Worm (Caenorhabditis elegans) whole organism, mixed stage, embryonic: ENCODE results near the gene Y116A8C.24.
A peak's percentile ranks its signal among the peaks of the same experiment; 100 is the strongest.
"Not testable (repeated sequence)": the region's sequence is repeated elsewhere in the genome, so short reads cannot be mapped to it uniquely, and the experiment has no call there.

Experiments used
- M03D4.4 ChIP-seq: sonication (generic microtip); optimal IDR thresholded peaks from 2 replicates; lab custom pipeline; 2017; ENCODE audit warnings: mild to moderate bottlenecking, missing genetic modification characterization, missing compliant biosample characterization
- bed-3 ChIP-seq: fragments of 200-800 bp; sonication (Bioruptor generic); optimal IDR thresholded peaks from 3 replicates; lab custom pipeline; 2018; ENCODE audit warnings: mild to moderate bottlenecking, missing genetic modification characterization, moderate library complexity, missing compliant biosample characterization
- blmp-1 ChIP-seq: fragments of 150-350 bp; optimal IDR thresholded peaks from 2 replicates; lab custom pipeline; 2014; ENCODE audit warnings: missing biosample characterization, missing genetic modification characterization
- ceh-39 ChIP-seq: fragments of 150-350 bp; optimal IDR thresholded peaks from 2 replicates; lab custom pipeline; 2014; ENCODE audit warnings: missing biosample characterization, missing genetic modification characterization
- ceh-43 ChIP-seq: fragments of 200-800 bp; sonication (Bioruptor generic); optimal IDR thresholded peaks from 2 replicates; lab custom pipeline; 2018; ENCODE audit warnings: mild to moderate bottlenecking, missing genetic modification characterization, moderate library complexity, missing compliant biosample characterization
- ceh-83 ChIP-seq: fragments of 200-800 bp; sonication (Bioruptor generic); optimal IDR thresholded peaks from 2 replicates; lab custom pipeline; 2018; ENCODE audit warnings: mild to moderate bottlenecking, missing genetic modification characterization, missing compliant biosample characterization
- ces-1 ChIP-seq: fragments of 150-350 bp; optimal IDR thresholded peaks from 2 replicates; lab custom pipeline; 2014; ENCODE audit warnings: missing biosample characterization, missing genetic modification reagents, missing genetic modification characterization
- cnd-1 ChIP-seq: fragments of 200-800 bp; sonication (Bioruptor generic); optimal IDR thresholded peaks from 2 replicates; lab custom pipeline; 2018; ENCODE audit warnings: mild to moderate bottlenecking, missing genetic modification characterization, missing compliant biosample characterization
- drap-1 ChIP-seq: fragments of 200-800 bp; sonication (Bioruptor generic); optimal IDR thresholded peaks from 3 replicates; lab custom pipeline; 2018; ENCODE audit warnings: mild to moderate bottlenecking, missing genetic modification characterization, missing compliant biosample characterization
- elt-1 ChIP-seq: sonication (generic microtip); optimal IDR thresholded peaks from 2 replicates; lab custom pipeline; 2017; ENCODE audit warnings: missing genetic modification characterization, mild to moderate bottlenecking, missing compliant biosample characterization, antibody characterized with exemption, moderate library complexity, borderline replicate concordance; ENCODE audit not compliant: insufficient read depth
- elt-3 ChIP-seq: fragments of 150-350 bp; optimal IDR thresholded peaks from 2 replicates; lab custom pipeline; 2014; ENCODE audit warnings: missing biosample characterization, missing genetic modification characterization
- flh-1 ChIP-seq: fragments of 200-800 bp; sonication (Bioruptor generic); optimal IDR thresholded peaks from 2 replicates; lab custom pipeline; 2018; ENCODE audit warnings: mild to moderate bottlenecking, missing genetic modification characterization, moderate library complexity, missing compliant biosample characterization
- ham-2 ChIP-seq: fragments of 200-800 bp; sonication (Bioruptor generic); optimal IDR thresholded peaks from 2 replicates; lab custom pipeline; 2018; ENCODE audit warnings: mild to moderate bottlenecking, missing genetic modification characterization, missing compliant biosample characterization
- hlh-1 ChIP-seq: fragments of 150-350 bp; optimal IDR thresholded peaks from 2 replicates; lab custom pipeline; 2014; ENCODE audit warnings: missing biosample characterization, missing genetic modification reagents, missing genetic modification characterization
- lin-13 ChIP-seq: fragments of 150-350 bp; optimal IDR thresholded peaks from 2 replicates; lab custom pipeline; 2014; ENCODE audit warnings: missing biosample characterization, missing genetic modification characterization
- lin-32 ChIP-seq: fragments of 200-800 bp; sonication (Bioruptor generic); optimal IDR thresholded peaks from 2 replicates; lab custom pipeline; 2018; ENCODE audit warnings: mild to moderate bottlenecking, missing genetic modification characterization, missing compliant biosample characterization
- lsy-2 ChIP-seq: fragments of 150-350 bp; optimal IDR thresholded peaks from 2 replicates; lab custom pipeline; 2014; ENCODE audit warnings: missing biosample characterization, missing genetic modification characterization
- mep-1 ChIP-seq: fragments of 150-350 bp; optimal IDR thresholded peaks from 2 replicates; lab custom pipeline; 2017; ENCODE audit warnings: missing biosample characterization, missing genetic modification reagents, missing genetic modification characterization, inconsistent platforms
- mls-2 ChIP-seq: sonication (generic microtip); optimal IDR thresholded peaks from 2 replicates; lab custom pipeline; 2016; ENCODE audit warnings: mild to moderate bottlenecking, missing genetic modification characterization, moderate library complexity, missing compliant biosample characterization
- nhr-12 ChIP-seq: fragments of 150-350 bp; optimal IDR thresholded peaks from 2 replicates; lab custom pipeline; 2014; ENCODE audit warnings: missing biosample characterization, missing genetic modification characterization
- nhr-2 ChIP-seq: fragments of 150-350 bp; optimal IDR thresholded peaks from 2 replicates; lab custom pipeline; 2014; ENCODE audit warnings: missing biosample characterization, missing genetic modification characterization
- nhr-237 ChIP-seq: fragments of 150-350 bp; optimal IDR thresholded peaks from 2 replicates; lab custom pipeline; 2014; ENCODE audit warnings: missing biosample characterization, missing genetic modification characterization
- nhr-28 ChIP-seq: fragments of 150-350 bp; optimal IDR thresholded peaks from 2 replicates; lab custom pipeline; 2014; ENCODE audit warnings: missing biosample characterization, missing genetic modification characterization
- pha-4 ChIP-seq: fragments of 150-350 bp; optimal IDR thresholded peaks from 2 replicates; lab custom pipeline; 2018; ENCODE audit warnings: missing biosample characterization, missing genetic modification reagents, missing genetic modification characterization
- sem-2 ChIP-seq: fragments of 200-800 bp; sonication (Bioruptor generic); optimal IDR thresholded peaks from 2 replicates; lab custom pipeline; 2018; ENCODE audit warnings: mild to moderate bottlenecking, missing genetic modification characterization, missing compliant biosample characterization
- snpc-4 ChIP-seq: fragments of 150-350 bp; optimal IDR thresholded peaks from 2 replicates; lab custom pipeline; 2014; ENCODE audit warnings: missing biosample characterization, missing genetic modification characterization
- sptf-1 ChIP-seq: sonication (generic microtip); optimal IDR thresholded peaks from 2 replicates; lab custom pipeline; 2017; ENCODE audit warnings: mild to moderate bottlenecking, missing genetic modification characterization, moderate library complexity, missing compliant biosample characterization
- unc-120 ChIP-seq: sonication (generic microtip); optimal IDR thresholded peaks from 2 replicates; lab custom pipeline; 2017; ENCODE audit warnings: missing genetic modification characterization, missing compliant biosample characterization; ENCODE audit not compliant: poor library complexity, severe bottlenecking
- unc-62 ChIP-seq: fragments of 150-350 bp; optimal IDR thresholded peaks from 2 replicates; lab custom pipeline; 2014; ENCODE audit warnings: missing biosample characterization, missing genetic modification reagents, missing genetic modification characterization
- zip-8 ChIP-seq: fragments of 150-350 bp; optimal IDR thresholded peaks from 2 replicates; lab custom pipeline; 2014; ENCODE audit warnings: missing biosample characterization, missing genetic modification characterization
- ztf-11 ChIP-seq: fragments of 150-350 bp; optimal IDR thresholded peaks from 2 replicates; lab custom pipeline; 2014; ENCODE audit warnings: missing biosample characterization, missing genetic modification characterization

Gene Y116A8C.24

ce11 chrIV:17070791-17071190, at the start of gene Y116A8C.24:
Y116A8C.24 (minus strand) TSS chrIV:17070891.
- TF ChIP-seq unc-120 (tag; lab: Kevin White, UChicago); ceh-43; hlh-1: not testable (repeated sequence)

DNA sequence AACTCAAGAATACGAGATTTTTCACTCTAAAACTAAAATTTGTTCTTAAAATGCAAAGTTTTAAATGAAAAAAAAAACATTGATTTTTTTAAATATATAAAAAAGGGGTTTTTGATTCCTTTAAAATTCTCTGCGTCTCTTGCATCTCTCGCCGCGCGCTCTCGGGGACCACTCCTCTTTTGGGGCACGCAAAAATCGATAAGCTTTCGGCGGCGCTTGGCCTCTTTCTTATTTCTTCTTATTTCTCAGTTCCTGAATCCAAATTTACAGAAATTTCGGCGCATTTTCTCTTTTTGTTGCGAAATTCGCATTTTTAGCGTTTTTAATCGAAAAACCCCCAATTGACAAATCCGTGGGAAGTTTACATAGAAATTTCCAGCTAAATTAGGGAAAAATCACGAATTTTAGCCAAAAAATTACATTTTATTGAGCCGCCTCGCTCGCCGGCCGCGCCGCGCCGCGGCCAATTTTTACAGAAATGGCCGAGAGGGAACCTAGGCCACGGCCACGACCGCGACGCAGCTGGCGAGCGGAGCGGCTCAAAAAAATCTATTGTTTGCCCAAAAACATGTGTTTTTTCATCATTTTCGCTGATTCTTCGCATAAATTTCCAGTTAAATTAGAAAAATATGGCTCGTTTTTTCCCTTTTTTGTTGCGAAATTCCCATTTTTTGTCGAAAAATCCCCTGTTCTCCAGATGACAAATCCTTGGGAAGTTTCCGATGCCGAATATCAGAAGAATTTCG, 48.5 kb upstream of the Y116A8C.24 start, which contains the start of gene itsn-1:
TSS of gene itsn-1 (plus strand) at position 696 of the 746 bp plus-strand sequence.
- no peak for TF ChIP-seq cnd-1 (tag; lab: Kevin White, UChicago)
- no peak for TF ChIP-seq ztf-11
- no peak for TF ChIP-seq snpc-4 (tag; lab: Kevin White, UChicago)
- TF ChIP-seq nhr-12 (tag; lab: Kevin White, UChicago) = no peak
- no peak for TF ChIP-seq nhr-28 (tag; lab: Kevin White, UChicago)
- TF ChIP-seq lin-13 (tag; lab: Kevin White, UChicago) = no peak
- no peak for TF ChIP-seq unc-62 (GFP tag; lab: Kevin White, UChicago)
- TF ChIP-seq ceh-43 = no peak
- TF ChIP-seq M03D4.4 (tag; lab: Kevin White, UChicago) = no peak
- TF ChIP-seq lin-32 (GFP tag; lab: Kevin White, UChicago) = no peak
- TF ChIP-seq ces-1 (GFP tag; lab: Kevin White, UChicago) = no peak
- no peak for TF ChIP-seq nhr-237 (tag; lab: Kevin White, UChicago)
- TF ChIP-seq lsy-2 (tag; lab: Kevin White, UChicago) = no peak
- no peak for TF ChIP-seq ham-2 (GFP tag; lab: Kevin White, UChicago)
- no peak for TF ChIP-seq mls-2 (tag; lab: Kevin White, UChicago)
- no peak for TF ChIP-seq pha-4 (tag; lab: Kevin White, UChicago)
- TF ChIP-seq ceh-39 = no peak
- no peak for TF ChIP-seq unc-120 (tag; lab: Kevin White, UChicago)
- TF ChIP-seq bed-3 = no peak

ce11 chrIV:17118585-17118984, 47.9 kb upstream of the Y116A8C.24 start, which contains the start of gene uaf-2:
uaf-2 (minus strand) TSS chrIV:17118767.
- TF ChIP-seq drap-1 (GFP tag; lab: Kevin White, UChicago) (no peak), cnd-1 (tag; lab: Kevin White, UChicago) (no peak), ceh-39 (peak; percentile 33), ztf-11 (no peak), bed-3 (no peak), mep-1 (tag; lab: Kevin White, UChicago) (peak; percentile 48), elt-3 (tag; lab: Kevin White, UChicago) (no peak)
- TF ChIP-seq, all 35 proteins: peak for 2

ce11 chrIV:17116821-17117220, 46.1 kb upstream of the Y116A8C.24 start:
- TF ChIP-seq ceh-43 (no peak), sem-2 (GFP tag; lab: Kevin White, UChicago) (no peak)

DNA sequence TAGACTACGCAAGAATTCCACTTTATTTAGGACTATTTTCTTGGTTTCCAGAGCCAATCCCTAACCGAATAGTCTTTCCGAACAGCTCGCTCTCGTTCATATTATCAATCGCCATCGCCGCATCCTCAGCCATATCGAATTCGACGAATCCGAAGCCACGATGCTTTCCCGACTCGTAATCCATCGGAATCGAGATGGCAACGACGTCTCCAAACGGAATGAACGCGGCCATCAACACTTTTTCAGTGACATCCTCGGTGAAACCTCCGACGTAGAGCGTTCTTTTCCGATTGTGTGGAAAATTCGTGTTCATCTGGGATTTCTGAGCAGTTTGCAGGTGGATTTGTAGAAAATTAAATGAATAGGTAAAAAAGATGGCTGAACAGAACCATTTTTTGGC, 45.7 kb upstream of the Y116A8C.24 start, which contains the start of gene cyn-13:
TSS of gene cyn-13 (minus strand) at position 313 of the 400 bp plus-strand sequence.
- no peak for TF ChIP-seq nhr-2 (tag; lab: Kevin White, UChicago)

- TF ChIP-seq ceh-83 (GFP tag; lab: Kevin White, UChicago) (no peak), lin-13 (tag; lab: Kevin White, UChicago) (no peak), blmp-1 (tag; lab: Kevin White, UChicago) (no peak), ceh-39 (no peak), mls-2 (tag; lab: Kevin White, UChicago) (no peak), zip-8 (no peak), elt-1 (tag; lab: Kevin White, UChicago) (no peak), sptf-1 (tag; lab: Kevin White, UChicago) (no peak), cnd-1 (tag; lab: Kevin White, UChicago) (no peak), ham-2 (GFP tag; lab: Kevin White, UChicago) (no peak), drap-1 (GFP tag; lab: Kevin White, UChicago) (no peak), lsy-2 (tag; lab: Kevin White, UChicago) (no peak), hlh-1 (no peak), nhr-12 (tag; lab: Kevin White, UChicago) (no peak), mep-1 (tag; lab: Kevin White, UChicago) (no peak), flh-1 (GFP tag; lab: Kevin White, UChicago) (no peak), unc-120 (tag; lab: Kevin White, UChicago) (no peak)
Observed at ce11 chrIV:17111813-17112212, 41.1 kb upstream of the Y116A8C.24 start, which contains the start of gene Y116A8C.33. Y116A8C.33 (plus strand) TSS chrIV:17112113.
